Worm (Caenorhabditis elegans): ENCODE measurements around the gene aqp-5.
A peak's percentile ranks its signal among the peaks of the same experiment; 100 is the strongest.

aqp-5 gene

DNA sequence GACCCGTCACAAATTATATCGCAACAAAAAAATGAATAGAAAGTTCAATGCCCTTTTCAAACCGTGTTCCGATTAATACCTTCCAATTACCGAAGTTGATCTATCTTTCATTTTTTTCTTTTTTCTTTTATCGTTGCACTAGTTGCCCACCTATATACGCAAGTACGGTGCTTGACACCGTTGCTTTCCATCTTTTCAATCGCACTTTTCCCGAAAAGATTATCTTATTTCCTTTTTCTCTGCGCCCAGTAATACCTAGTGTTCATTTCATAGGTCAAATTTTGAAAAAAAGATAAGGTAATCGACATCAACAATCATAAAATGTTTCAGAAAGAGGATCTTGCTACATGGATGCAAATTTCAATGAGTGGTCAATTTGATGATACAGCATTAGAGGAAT lies 38.1 kb downstream of the aqp-5 start:
- TF ChIP-seq ceh-91 (GFP tag; IDR thresholded peaks at IDR 0.05) (no peak), F52B5.7 (tag; optimal IDR thresholded peaks at IDR 0.05) (no peak)

DNA sequence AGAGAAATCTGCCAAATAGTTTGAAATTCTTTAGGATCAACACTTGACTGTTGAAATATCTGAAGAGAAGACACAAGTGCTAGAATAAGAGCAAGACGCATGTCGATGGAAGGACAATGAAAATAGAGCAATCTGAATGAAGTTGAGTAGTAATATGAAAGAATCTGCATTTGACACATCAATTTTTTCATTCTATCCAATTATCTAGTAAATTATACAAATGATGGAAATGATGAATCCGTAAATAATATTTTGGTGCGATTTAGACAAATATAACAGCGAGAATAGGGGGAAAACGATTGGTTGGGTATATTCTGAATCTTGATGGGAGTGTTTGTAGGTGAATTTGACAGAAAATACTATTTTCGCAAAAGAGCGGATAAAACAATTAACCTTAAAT lies 41.2 kb downstream of the aqp-5 start, which contains the start of gene txt-10:
Gene txt-10 (minus strand): TSS at position 101 of the 400 bp plus-strand sequence.
- TF ChIP-seq ceh-100 (GFP tag; IDR thresholded peaks at IDR 0.05): no peak
- peak; percentile 7 for TF ChIP-seq hrde-1 (tag; optimal IDR thresholded peaks at IDR 0.05; ENCODE audit: borderline replicate concordance)

DNA sequence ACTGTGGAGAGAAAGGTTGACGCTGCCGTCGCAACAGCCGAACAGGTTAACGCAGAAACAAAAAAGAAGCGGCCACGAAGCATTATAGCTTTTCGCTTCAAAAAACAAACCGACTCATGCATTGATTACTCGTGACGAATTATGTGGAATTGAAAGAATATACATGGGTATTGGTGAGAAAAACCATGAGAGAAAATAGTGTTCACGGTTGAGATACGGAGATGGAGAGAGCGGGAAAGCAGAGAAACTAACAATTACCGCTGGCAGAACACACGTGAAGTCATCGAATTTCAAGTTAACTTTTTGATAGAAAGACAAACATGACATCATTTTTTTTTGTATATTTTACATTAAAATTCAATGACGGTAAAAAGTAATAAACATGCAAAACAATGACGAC lies 43.8 kb downstream of the aqp-5 start:
- TF ChIP-seq unc-130 (GFP tag; optimal IDR thresholded peaks at IDR 0.05) (no peak), ceh-58 (GFP tag; IDR thresholded peaks at IDR 0.05) (no peak), ztf-3 (GFP tag; optimal IDR thresholded peaks at IDR 0.05) (no peak), die-1 (tag; optimal IDR thresholded peaks at IDR 0.05) (no peak), aptf-3 (GFP tag; IDR thresholded peaks at IDR 0.05) (no peak), F49E8.2 (tag; optimal IDR thresholded peaks at IDR 0.05; ENCODE audit: insufficient read depth) (no peak), nhr-80 (tag; optimal IDR thresholded peaks at IDR 0.05) (peak; percentile 46), F23B12.7 (tag; optimal IDR thresholded peaks at IDR 0.05; ENCODE audit: insufficient read depth) (no peak), snpc-1.1 (tag; optimal IDR thresholded peaks at IDR 0.05; ENCODE audit: insufficient read depth) (no peak), K12H6.12 (tag; optimal IDR thresholded peaks at IDR 0.05) (no peak), lsl-1 (GFP tag; optimal IDR thresholded peaks at IDR 0.05) (no peak), sea-2 (GFP tag; IDR thresholded peaks at IDR 0.05) (no peak), Y79H2A.3 (GFP tag; conservative IDR thresholded peaks at IDR 0.05) (no peak), ama-1 (optimal IDR thresholded peaks at IDR 0.05) (peak; percentile 19), ama-1 (GFP tag; optimal IDR thresholded peaks at IDR 0.05) (no peak), K11D2.4 (GFP tag; IDR thresholded peaks at IDR 0.05) (no peak), him-1 (tag; optimal IDR thresholded peaks at IDR 0.05) (no peak), lsy-27 (tag; optimal IDR thresholded peaks at IDR 0.05; ENCODE audit: borderline replicate concordance, insufficient read depth) (no peak), rec-8 (tag; optimal IDR thresholded peaks at IDR 0.05) (no peak), lin-54 (GFP tag; optimal IDR thresholded peaks at IDR 0.05) (peak; percentile 0), cebp-1 (GFP tag; IDR thresholded peaks at IDR 0.05) (no peak), cebp-1 (tag; optimal IDR thresholded peaks at IDR 0.05) (peak; percentile 49), tbx-9 (tag; optimal IDR thresholded peaks at IDR 0.05; ENCODE audit: borderline replicate concordance) (no peak), ccch-3 (GFP tag; optimal IDR thresholded peaks at IDR 0.05) (no peak), F57C9.4 (tag; optimal IDR thresholded peaks at IDR 0.05) (no peak), nhr-27 (tag; optimal IDR thresholded peaks at IDR 0.05) (no peak), repo-1 (tag; optimal IDR thresholded peaks at IDR 0.05) (no peak), tlf-1 (GFP tag; optimal IDR thresholded peaks at IDR 0.05) (no peak), madf-6 (GFP tag; IDR thresholded peaks at IDR 0.05) (peak; percentile 13; the same call in 1 of the 2 replicates), gei-17 (GFP tag; optimal IDR thresholded peaks at IDR 0.05) (no peak), F37B4.10 (GFP tag; IDR thresholded peaks at IDR 0.05) (no peak), pha-4 (tag; optimal IDR thresholded peaks at IDR 0.05) (no peak), F33H1.4 (GFP tag; IDR thresholded peaks at IDR 0.05) (no peak), mes-4 (tag; optimal IDR thresholded peaks at IDR 0.05) (no peak), F22D6.2 (tag; optimal IDR thresholded peaks at IDR 0.05) (no peak), ztf-26 (tag; optimal IDR thresholded peaks at IDR 0.05) (no peak), bed-1 (GFP tag; IDR thresholded peaks at IDR 0.05) (no peak), cebp-2 (GFP tag; IDR thresholded peaks at IDR 0.05) (no peak), ztf-28 (GFP tag; IDR thresholded peaks at IDR 0.05) (no peak), bed-2 (GFP tag; IDR thresholded peaks at IDR 0.05) (no peak), zfh-2 (GFP tag; conservative IDR thresholded peaks at IDR 0.05) (no peak), ceh-27 (GFP tag; optimal IDR thresholded peaks at IDR 0.05) (no peak)
